In the genomic region with DNA sequence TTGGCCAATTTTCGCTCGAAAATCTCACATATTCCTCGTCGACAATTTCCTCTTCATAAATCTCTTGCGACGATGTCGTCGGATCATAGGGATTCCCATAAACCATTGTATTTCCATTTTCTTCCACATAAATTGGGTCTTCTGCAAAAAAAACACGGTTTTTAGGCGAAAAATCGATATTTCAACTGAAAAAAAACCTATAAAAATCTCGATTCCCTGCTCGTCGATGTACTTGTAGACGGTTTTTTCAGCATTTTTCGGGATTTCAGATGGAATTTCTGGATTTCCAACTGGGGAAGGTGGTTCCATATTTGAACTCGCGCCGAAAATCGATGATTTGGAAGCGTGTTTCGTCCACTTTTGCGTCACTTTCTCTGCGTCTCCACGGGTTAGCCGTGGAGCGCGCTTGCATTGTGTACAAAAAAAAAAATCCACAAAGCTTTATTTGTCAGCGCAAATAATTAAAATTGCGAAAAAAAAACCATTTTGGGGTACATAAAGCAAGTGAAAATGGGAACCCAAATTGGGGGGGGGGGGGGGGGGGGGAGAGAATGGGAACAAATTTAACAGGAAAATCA, we compare ENCODE assay signal across 5 worm cellular contexts.
TF ChIP-seq lines count a peak whose summit lies in the region.

TSS of gene Y39B6A.43 (minus strand) at position 351 of the 578 bp plus-strand sequence.

TF ChIP-seq in whole organism, L1 larva, 84 proteins besides CTCF, POLR2A, EP300 and RAD21 (continues in another document):
- TF ChIP-seq nhr-47 (tag; optimal IDR thresholded peaks at IDR 0.05; lab: Kevin White, UChicago) (peak; percentile 98), irx-1 (tag; optimal IDR thresholded peaks at IDR 0.05; lab: Kevin White, UChicago) (peak; percentile 89), snu-23 (GFP tag; optimal IDR thresholded peaks at IDR 0.05; lab: Kevin White, UChicago) (peak; percentile 95), Y116A8C.19 (tag; optimal IDR thresholded peaks at IDR 0.05; lab: Kevin White, UChicago; ENCODE audit: borderline replicate concordance) (no peak), lin-14 (GFP tag; optimal IDR thresholded peaks at IDR 0.05; lab: Kevin White, UChicago) (peak; percentile 97), aha-1 (tag; optimal IDR thresholded peaks at IDR 0.05; lab: Kevin White, UChicago) (peak; percentile 94), sox-4 (tag; optimal IDR thresholded peaks at IDR 0.05; lab: Kevin White, UChicago) (peak; percentile 66), C16A3.4 (tag; optimal IDR thresholded peaks at IDR 0.05; lab: Kevin White, UChicago) (peak; percentile 98), snpc-4 (tag; optimal IDR thresholded peaks at IDR 0.05; lab: Kevin White, UChicago) (peak; percentile 85), ceh-88 (GFP tag; IDR thresholded peaks at IDR 0.05; lab: Robert Waterston, UW) (peak; percentile 86), vab-15 (tag; optimal IDR thresholded peaks at IDR 0.05; lab: Kevin White, UChicago) (peak; percentile 83), dpl-1 (GFP tag; optimal IDR thresholded peaks at IDR 0.05; lab: Kevin White, UChicago) (peak; percentile 98 to 99 (median 98)), isw-1 (GFP tag; IDR thresholded peaks at IDR 0.05; lab: Robert Waterston, UW) (peak; percentile 95), fos-1 (tag; optimal IDR thresholded peaks at IDR 0.05; lab: Kevin White, UChicago) (peak; percentile 91), unc-62 (GFP tag; optimal IDR thresholded peaks at IDR 0.05; lab: Kevin White, UChicago) (no peak), nhr-84 (tag; optimal IDR thresholded peaks at IDR 0.05; lab: Kevin White, UChicago) (no peak)

TF ChIP-seq in whole organism, L3 larva, 47 proteins besides CTCF, POLR2A, EP300 and RAD21 (continues in another document):
- TF ChIP-seq aly-2 (tag; optimal IDR thresholded peaks at IDR 0.05; lab: Kevin White, UChicago) (peak; percentile 84), ztf-4 (tag; optimal IDR thresholded peaks at IDR 0.05; lab: Kevin White, UChicago) (peak; percentile 73), skn-1 (tag; optimal IDR thresholded peaks at IDR 0.05; lab: Kevin White, UChicago) (peak; percentile 94), ceh-9 (tag; optimal IDR thresholded peaks at IDR 0.05; lab: Kevin White, UChicago) (no peak), ceh-16 (tag; optimal IDR thresholded peaks at IDR 0.05; lab: Kevin White, UChicago) (no peak), mdl-1 (tag; optimal IDR thresholded peaks at IDR 0.05; lab: Kevin White, UChicago) (no peak), nhr-25 (tag; optimal IDR thresholded peaks at IDR 0.05; lab: Kevin White, UChicago) (peak; percentile 88), ama-1 (optimal IDR thresholded peaks at IDR 0.05; lab: Kevin White, UChicago) (peak; percentile 53), unc-62 (GFP tag; optimal IDR thresholded peaks at IDR 0.05; lab: Kevin White, UChicago) (peak; percentile 86), fkh-2 (tag; optimal IDR thresholded peaks at IDR 0.05; lab: Kevin White, UChicago) (peak; percentile 66), nhr-67 (tag; optimal IDR thresholded peaks at IDR 0.05; lab: Kevin White, UChicago) (peak; percentile 41), zag-1 (tag; optimal IDR thresholded peaks at IDR 0.05; lab: Kevin White, UChicago) (peak; percentile 75), eor-1 (tag; optimal IDR thresholded peaks at IDR 0.05; lab: Kevin White, UChicago) (no peak), nfya-1 (tag; optimal IDR thresholded peaks at IDR 0.05; lab: Kevin White, UChicago; ENCODE audit: insufficient read depth) (peak; percentile 92), nhr-11 (tag; optimal IDR thresholded peaks at IDR 0.05; lab: Kevin White, UChicago) (peak; percentile 65), nhr-77 (tag; optimal IDR thresholded peaks at IDR 0.05; lab: Kevin White, UChicago) (peak; percentile 86), nhr-12 (tag; optimal IDR thresholded peaks at IDR 0.05; lab: Kevin White, UChicago) (no peak)

TF ChIP-seq in whole organism, early embryonic, 17 proteins besides CTCF, POLR2A, EP300 and RAD21:
- TF ChIP-seq hnd-1 (tag; optimal IDR thresholded peaks at IDR 0.05; lab: Kevin White, UChicago) (no peak), F13C5.2 (tag; optimal IDR thresholded peaks at IDR 0.05; lab: Kevin White, UChicago) (peak; percentile 87), tbx-37 (GFP tag; conservative IDR thresholded peaks at IDR 0.05; lab: Robert Waterston, UW) (0 out of 2 replicates have a peak, but pooled peaks have one; percentile 26), scrt-1 (GFP tag; IDR thresholded peaks at IDR 0.05; lab: Robert Waterston, UW) (no peak), hmbx-1 (tag; optimal IDR thresholded peaks at IDR 0.05; lab: Kevin White, UChicago) (no peak), hmg-4 (GFP tag; optimal IDR thresholded peaks at IDR 0.05; lab: Kevin White, UChicago) (peak; percentile 28), ceh-13 (GFP tag; optimal IDR thresholded peaks at IDR 0.05; lab: Kevin White, UChicago) (no peak), ets-7 (tag; optimal IDR thresholded peaks at IDR 0.05; lab: Kevin White, UChicago) (no peak), flt-1 (GFP tag; IDR thresholded peaks at IDR 0.05; lab: Robert Waterston, UW) (peak; percentile 61; the same call in 1 of the 2 replicates), tbx-11 (GFP tag; IDR thresholded peaks at IDR 0.05; lab: Robert Waterston, UW) (no peak), B0310.2 (tag; optimal IDR thresholded peaks at IDR 0.05; lab: Kevin White, UChicago) (peak; percentile 6), pes-1 (GFP tag; IDR thresholded peaks at IDR 0.05; lab: Robert Waterston, UW) (peak; percentile 54), aly-1 (tag; optimal IDR thresholded peaks at IDR 0.05; lab: Kevin White, UChicago) (no peak), ama-1 (optimal IDR thresholded peaks at IDR 0.05; lab: Kevin White, UChicago) (no peak), ceh-36 (tag; optimal IDR thresholded peaks at IDR 0.05; lab: Kevin White, UChicago) (no peak), sea-1 (GFP tag; conservative IDR thresholded peaks at IDR 0.05; lab: Robert Waterston, UW) (no peak), tra-4 (tag; optimal IDR thresholded peaks at IDR 0.05; lab: Kevin White, UChicago) (no peak)

TF ChIP-seq in whole organism, midembryonic, 9 proteins besides CTCF, POLR2A, EP300 and RAD21:
- TF ChIP-seq T22C8.4 (GFP tag; IDR thresholded peaks at IDR 0.05; lab: Robert Waterston, UW) (peak; percentile 54), flt-1 (GFP tag; IDR thresholded peaks at IDR 0.05; lab: Robert Waterston, UW) (peak; percentile 88), ztf-23 (GFP tag; IDR thresholded peaks at IDR 0.05; lab: Robert Waterston, UW) (peak; percentile 83), med-1 (GFP tag; optimal IDR thresholded peaks at IDR 0.05; lab: Kevin White, UChicago; ENCODE audit: insufficient read depth) (no peak), tab-1 (GFP tag; IDR thresholded peaks at IDR 0.05; lab: Robert Waterston, UW) (0 out of 2 replicates have a peak, but pooled peaks have one; percentile 62), klf-2 (GFP tag; conservative IDR thresholded peaks at IDR 0.05; lab: Robert Waterston, UW) (0 out of 2 replicates have a peak, but pooled peaks have one; percentile 17), ztf-29 (GFP tag; IDR thresholded peaks at IDR 0.05; lab: Robert Waterston, UW) (no peak), cog-1 (tag; optimal IDR thresholded peaks at IDR 0.05; lab: Kevin White, UChicago) (peak; percentile 84)

TF ChIP-seq in whole organism, young adult, 124 proteins besides CTCF, POLR2A, EP300 and RAD21 (continues in another document):
- TF ChIP-seq lsl-1 (GFP tag; optimal IDR thresholded peaks at IDR 0.05; lab: Kevin White, UChicago): peak; percentile 90
- TF ChIP-seq ceh-100 (GFP tag; IDR thresholded peaks at IDR 0.05; lab: Robert Waterston, UW): peak; percentile 87
- peak in 1 of 2 experiments; percentile 75 for TF ChIP-seq rec-8 (tag; optimal IDR thresholded peaks at IDR 0.05; lab: Kevin White, UChicago)
- TF ChIP-seq gei-17 (GFP tag; optimal IDR thresholded peaks at IDR 0.05; lab: Kevin White, UChicago): peak; percentile 81
- TF ChIP-seq F49E8.2 (tag; optimal IDR thresholded peaks at IDR 0.05; lab: Kevin White, UChicago; ENCODE audit: insufficient read depth): peak; percentile 97
- TF ChIP-seq snpc-1.3 (tag; optimal IDR thresholded peaks at IDR 0.05; lab: Kevin White, UChicago; ENCODE audit: insufficient read depth): peak; percentile 91
- peak; percentile 42 for TF ChIP-seq F57A8.1 (GFP tag; optimal IDR thresholded peaks at IDR 0.05; lab: Kevin White, UChicago)
- TF ChIP-seq lin-40 (tag; optimal IDR thresholded peaks at IDR 0.05; lab: Kevin White, UChicago): peak; percentile 96
- TF ChIP-seq B0336.3 (GFP tag; IDR thresholded peaks at IDR 0.05; lab: Robert Waterston, UW): peak; percentile 97
- no peak for TF ChIP-seq F55B11.4 (tag; optimal IDR thresholded peaks at IDR 0.05; lab: Kevin White, UChicago; ENCODE audit: borderline replicate concordance, insufficient read depth)
- 0 out of 2 replicates have a peak, but pooled peaks have one; percentile 37 for TF ChIP-seq ceh-58 (GFP tag; IDR thresholded peaks at IDR 0.05; lab: Robert Waterston, UW)
- TF ChIP-seq ztf-18 (tag; optimal IDR thresholded peaks at IDR 0.05; lab: Kevin White, UChicago): peak; percentile 90
- TF ChIP-seq mel-28 (tag; optimal IDR thresholded peaks at IDR 0.05; lab: Kevin White, UChicago; ENCODE audit: borderline replicate concordance): peak; percentile 75
- peak; percentile 80 for TF ChIP-seq snpc-4 (GFP tag; optimal IDR thresholded peaks at IDR 0.05; lab: Kevin White, UChicago)
- peak; percentile 63 to 88 (median 84) for TF ChIP-seq snpc-4 (tag; optimal IDR thresholded peaks at IDR 0.05; lab: Kevin White, UChicago)
- peak; percentile 49 for TF ChIP-seq dpff-1 (tag; optimal IDR thresholded peaks at IDR 0.05; lab: Kevin White, UChicago)
- peak; percentile 100 for TF ChIP-seq K12H6.12 (tag; optimal IDR thresholded peaks at IDR 0.05; lab: Kevin White, UChicago)
- TF ChIP-seq Y53G8AR.9 (GFP tag; conservative IDR thresholded peaks at IDR 0.05; lab: Robert Waterston, UW): peak; percentile 99
- peak; percentile 58; the same call in 1 of the 2 replicates for TF ChIP-seq aptf-2 (GFP tag; conservative IDR thresholded peaks at IDR 0.05; lab: Robert Waterston, UW)
- peak; percentile 97 for TF ChIP-seq ceh-27 (GFP tag; optimal IDR thresholded peaks at IDR 0.05; lab: Kevin White, UChicago)
- TF ChIP-seq ztf-26 (tag; optimal IDR thresholded peaks at IDR 0.05; lab: Kevin White, UChicago): peak; percentile 97
- no peak for TF ChIP-seq mes-4 (tag; optimal IDR thresholded peaks at IDR 0.05; lab: Kevin White, UChicago)
- peak; percentile 22 for TF ChIP-seq lsy-27 (tag; optimal IDR thresholded peaks at IDR 0.05; lab: Kevin White, UChicago; ENCODE audit: borderline replicate concordance, insufficient read depth)
- TF ChIP-seq ztf-28 (GFP tag; IDR thresholded peaks at IDR 0.05; lab: Robert Waterston, UW): peak; percentile 96
- peak; percentile 81 for TF ChIP-seq F22D6.2 (tag; optimal IDR thresholded peaks at IDR 0.05; lab: Kevin White, UChicago)
- TF ChIP-seq zim-3 (tag; optimal IDR thresholded peaks at IDR 0.05; lab: Kevin White, UChicago): peak; percentile 94
- peak; percentile 72; the same call in 1 of the 2 replicates for TF ChIP-seq egl-44 (GFP tag; IDR thresholded peaks at IDR 0.05; lab: Robert Waterston, UW)
- TF ChIP-seq dpl-1 (GFP tag; optimal IDR thresholded peaks at IDR 0.05; lab: Kevin White, UChicago): peak; percentile 97
- peak; percentile 80 to 99 (median 96) for TF ChIP-seq lin-35 (GFP tag; optimal IDR thresholded peaks at IDR 0.05; lab: Kevin White, UChicago)

Comparison
In these comparisons a context has a peak if more than half of its experiments do, and no peak if none do; other contexts are left out.
1. Of the 8 proteins assayed by ChIP-seq in both whole organism, young adult and whole organism, L1 larva: peak only in whole organism, young adult: unc-62; only in whole organism, L1 larva: none; in both: dpl-1, efl-1, lin-35, nhr-90, snpc-4 and unc-130; in neither: 0; mixed calls (peak in some experiments, not most) for 1.